Fruit fly (Drosophila melanogaster): Measurements from ENCODE around the gene Ir62a.
A peak's percentile ranks its signal among the peaks of the same experiment; 100 is the strongest.

Ir62a gene

dm6 chr3L:1575731-1576376, 44.8 kb upstream of the Ir62a start (continued):
- TF ChIP-seq CG6854 (GFP tag; optimal IDR thresholded peaks at IDR 0.05) (peak; percentile 15), CG7987 (GFP tag; optimal IDR thresholded peaks at IDR 0.05) (no peak), shn (GFP tag; optimal IDR thresholded peaks at IDR 0.05) (no peak), sob (GFP tag; IDR thresholded peaks at IDR 0.05) (0 out of 2 replicates have a peak, but pooled peaks have one; percentile 17), CG4282 (GFP tag; optimal IDR thresholded peaks at IDR 0.05) (peak; percentile 3), CG31365 (tag; optimal IDR thresholded peaks at IDR 0.05) (no peak), NC2β (GFP tag; optimal IDR thresholded peaks at IDR 0.05) (no peak), sna (GFP tag; IDR thresholded peaks at IDR 0.05; ENCODE audit: partially characterized antibody) (no peak), CG7963 (GFP tag; IDR thresholded peaks at IDR 0.05; ENCODE audit: partially characterized antibody) (no peak), Chrac-16 (GFP tag; optimal IDR thresholded peaks at IDR 0.05) (no peak), CG17568 (GFP tag; optimal IDR thresholded peaks at IDR 0.05) (peak; percentile 35), Fer3 (tag; optimal IDR thresholded peaks at IDR 0.05) (no peak), CG14710 (tag; optimal IDR thresholded peaks at IDR 0.05) (no peak), CG34224 (GFP tag; IDR thresholded peaks at IDR 0.05; ENCODE audit: partially characterized antibody) (no peak), Mes4 (GFP tag; optimal IDR thresholded peaks at IDR 0.05) (no peak), Med (GFP tag) (peak; percentile 48), zf30C (GFP tag; optimal IDR thresholded peaks at IDR 0.05) (no peak), ranshi (GFP tag; IDR thresholded peaks at IDR 0.05) (peak; percentile 13; the same call in 1 of the 2 replicates), bbx (GFP tag; IDR thresholded peaks at IDR 0.05; ENCODE audit: partially characterized antibody) (no peak), gt (GFP tag; IDR thresholded peaks at IDR 0.05) (no peak), Fer1 (GFP tag; optimal IDR thresholded peaks at IDR 0.05) (no peak), CG33557 (GFP tag; optimal IDR thresholded peaks at IDR 0.05) (no peak), schlank (tag; optimal IDR thresholded peaks at IDR 0.05) (no peak), gcm2 (GFP tag; optimal IDR thresholded peaks at IDR 0.05) (no peak), Rfx (GFP tag; IDR thresholded peaks at IDR 0.05) (no peak), CG17359 (tag; optimal IDR thresholded peaks at IDR 0.05) (no peak), hkb (optimal IDR thresholded peaks at IDR 0.05) (no peak), hkb (GFP tag; IDR thresholded peaks at IDR 0.05) (peak; percentile 37; the same call in 1 of the 2 replicates), fd102C (GFP tag; optimal IDR thresholded peaks at IDR 0.05) (no peak), esg (GFP tag; conservative IDR thresholded peaks at IDR 0.05) (no peak), ato (GFP tag; IDR thresholded peaks at IDR 0.05; ENCODE audit: partially characterized antibody) (no peak), wor (GFP tag; IDR thresholded peaks at IDR 0.05) (no peak), Fer2 (tag; optimal IDR thresholded peaks at IDR 0.05) (no peak), tup (GFP tag; optimal IDR thresholded peaks at IDR 0.05) (no peak), CG31224 (GFP tag; IDR thresholded peaks at IDR 0.05) (no peak), CG4820 (GFP tag; optimal IDR thresholded peaks at IDR 0.05) (no peak), CG10959 (GFP tag; IDR thresholded peaks at IDR 0.05) (no peak), CG17186 (GFP tag; optimal IDR thresholded peaks at IDR 0.05) (no peak), CG10979 (tag; optimal IDR thresholded peaks at IDR 0.05) (no peak), HLHmδ (GFP tag; optimal IDR thresholded peaks at IDR 0.05) (no peak), danr (GFP tag; IDR thresholded peaks at IDR 0.05) (no peak), HmgD (GFP tag; optimal IDR thresholded peaks at IDR 0.05) (no peak), gro (GFP tag; optimal IDR thresholded peaks at IDR 0.05) (no peak), tgo (GFP tag; IDR thresholded peaks at IDR 0.05) (no peak), ham (GFP tag; IDR thresholded peaks at IDR 0.05) (no peak), Ssrp (tag; optimal IDR thresholded peaks at IDR 0.05) (no peak), CG9437 (GFP tag; optimal IDR thresholded peaks at IDR 0.05) (peak; percentile 27), ind (GFP tag; optimal IDR thresholded peaks at IDR 0.05) (no peak), Ets97D (GFP tag; optimal IDR thresholded peaks at IDR 0.05) (peak; percentile 0), CG3407 (GFP tag; optimal IDR thresholded peaks at IDR 0.05) (no peak), Hey (tag; optimal IDR thresholded peaks at IDR 0.05) (no peak)
